Worm (Caenorhabditis elegans): ENCODE data around the gene sdz-31.

Gene sdz-31

ce11 chrV:9841376-9841775, 38.6 kb upstream of the sdz-31 start, which contains the start of gene sru-36:
Gene sru-36, plus strand, starts transcription at chrV:9841676.
- TF ChIP-seq F57A8.1 (GFP tag; optimal IDR thresholded peaks at IDR 0.05) (no peak), snpc-4 (GFP tag; optimal IDR thresholded peaks at IDR 0.05) (no peak), snpc-4 (tag; optimal IDR thresholded peaks at IDR 0.05) (no peak), ceh-79 (tag; optimal IDR thresholded peaks at IDR 0.05) (no peak), ets-4 (GFP tag; optimal IDR thresholded peaks at IDR 0.05) (no peak), hlh-26 (GFP tag; conservative IDR thresholded peaks at IDR 0.05) (no peak), madf-10 (tag; optimal IDR thresholded peaks at IDR 0.05) (no peak), hrde-1 (tag; optimal IDR thresholded peaks at IDR 0.05; ENCODE audit: borderline replicate concordance) (no peak)

- TF ChIP-seq hsf-1 (GFP tag; IDR thresholded peaks at IDR 0.05) (no peak), Y53F4B.3 (GFP tag; IDR thresholded peaks at IDR 0.05) (no peak), C17E4.6 (GFP tag; IDR thresholded peaks at IDR 0.05) (no peak), dpl-1 (GFP tag; optimal IDR thresholded peaks at IDR 0.05) (no peak), F39B2.1 (GFP tag; IDR thresholded peaks at IDR 0.05) (no peak), F10E7.11 (tag; optimal IDR thresholded peaks at IDR 0.05) (no peak), lin-54 (GFP tag; optimal IDR thresholded peaks at IDR 0.05) (no peak), atf-7 (tag; optimal IDR thresholded peaks at IDR 0.05) (no peak), B0261.1 (tag; optimal IDR thresholded peaks at IDR 0.05) (no peak), Y56A3A.18 (GFP tag; IDR thresholded peaks at IDR 0.05) (no peak), nhr-120 (GFP tag; IDR thresholded peaks at IDR 0.05) (no peak), ceh-27 (GFP tag; optimal IDR thresholded peaks at IDR 0.05) (no peak), nfya-1 (tag; optimal IDR thresholded peaks at IDR 0.05; ENCODE audit: borderline replicate concordance, insufficient read depth) (no peak), unc-62 (GFP tag; optimal IDR thresholded peaks at IDR 0.05) (no peak), lsy-27 (tag; optimal IDR thresholded peaks at IDR 0.05; ENCODE audit: borderline replicate concordance, insufficient read depth) (no peak)
Observed at ce11 chrV:9843376-9843916, 36.5 kb upstream of the sdz-31 start, which contains the start of gene sru-8. Gene sru-8, plus strand, starts transcription at chrV:9843866.

DNA sequence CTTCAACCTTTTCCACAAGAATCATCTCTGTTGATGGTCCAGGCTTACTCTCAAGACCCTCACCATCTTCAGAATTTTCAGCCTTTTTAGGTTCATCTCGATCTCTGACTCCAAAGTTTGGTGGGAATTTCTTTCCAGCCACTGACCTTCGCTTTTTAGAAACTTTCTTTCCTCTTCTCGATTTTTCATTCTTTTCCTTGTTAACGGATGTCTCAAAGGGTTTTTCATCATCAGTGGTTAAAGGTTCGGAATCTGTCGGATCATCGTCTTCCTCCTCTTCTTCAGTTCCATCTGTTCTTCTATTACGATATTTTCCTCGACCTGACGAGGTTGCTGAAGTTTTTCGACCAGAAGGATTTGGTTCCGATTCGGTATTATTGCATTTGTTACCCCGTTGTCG, 31.4 kb upstream of the sdz-31 start:
- no peak for TF ChIP-seq unc-130 (GFP tag; optimal IDR thresholded peaks at IDR 0.05)
- TF ChIP-seq ekl-4 (GFP tag; IDR thresholded peaks at IDR 0.05): no peak
- no peak for TF ChIP-seq egl-44 (GFP tag; IDR thresholded peaks at IDR 0.05)
- TF ChIP-seq B0035.1 (tag; optimal IDR thresholded peaks at IDR 0.05): no peak
- no peak for TF ChIP-seq C17E4.6 (GFP tag; IDR thresholded peaks at IDR 0.05)
- no peak for TF ChIP-seq mxl-1 (tag; optimal IDR thresholded peaks at IDR 0.05)
- TF ChIP-seq aptf-3 (GFP tag; IDR thresholded peaks at IDR 0.05): no peak
- TF ChIP-seq xnd-1 (tag; optimal IDR thresholded peaks at IDR 0.05): no peak
- TF ChIP-seq cebp-1 (GFP tag; IDR thresholded peaks at IDR 0.05): no peak
- TF ChIP-seq cebp-1 (tag; optimal IDR thresholded peaks at IDR 0.05): no peak

DNA sequence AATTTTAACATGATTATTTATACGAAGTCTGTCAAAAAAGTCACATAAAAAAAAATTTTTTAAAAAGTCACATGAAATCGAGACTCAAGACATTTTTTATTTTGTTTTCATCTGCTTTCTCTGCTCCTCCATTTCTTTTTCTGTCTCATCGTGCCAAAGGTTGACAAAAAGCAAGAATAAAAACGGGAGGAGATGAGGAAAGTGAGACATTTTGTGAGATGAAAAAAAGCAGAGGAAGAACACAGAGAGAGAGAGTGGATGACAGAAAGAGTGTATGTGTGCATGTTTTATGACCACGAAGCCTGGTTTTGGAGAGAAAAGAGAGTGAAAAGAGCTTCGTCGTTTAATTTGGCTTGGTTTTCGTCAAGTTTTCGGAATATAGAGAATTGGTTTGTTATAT, 26.2 kb upstream of the sdz-31 start:
- TF ChIP-seq ztf-6 (GFP tag; IDR thresholded peaks at IDR 0.05) (no peak), zfh-2 (GFP tag; conservative IDR thresholded peaks at IDR 0.05) (no peak), lin-35 (GFP tag; optimal IDR thresholded peaks at IDR 0.05) (peak in 1 of 3 experiments; percentile 2)

Measured in whole organism, young adult.